Worm (Caenorhabditis elegans): Measurements from ENCODE around the gene F21D5.6.

The F21D5.6 gene

ce11 chrIV:8782172-8782571 is 41.0 kb upstream of the F21D5.6 start (continued):
- TF ChIP-seq unc-42 (tag; optimal IDR thresholded peaks at IDR 0.05) (peak; percentile 59), T23F11.4 (GFP tag; optimal IDR thresholded peaks at IDR 0.05) (peak; percentile 2), lin-11 (tag; optimal IDR thresholded peaks at IDR 0.05) (no peak), pha-2 (tag; optimal IDR thresholded peaks at IDR 0.05) (no peak), zip-5 (tag; optimal IDR thresholded peaks at IDR 0.05) (no peak), unc-3 (GFP tag; conservative IDR thresholded peaks at IDR 0.05) (no peak), unc-3 (tag; optimal IDR thresholded peaks at IDR 0.05) (peak; percentile 41), ceh-18 (tag; optimal IDR thresholded peaks at IDR 0.05) (peak; percentile 81), elt-4 (tag; optimal IDR thresholded peaks at IDR 0.05) (no peak), unc-86 (tag; optimal IDR thresholded peaks at IDR 0.05) (peak; percentile 17), che-1 (tag; optimal IDR thresholded peaks at IDR 0.05) (peak; percentile 36), fkh-6 (tag; optimal IDR thresholded peaks at IDR 0.05) (no peak), ceh-34 (tag; optimal IDR thresholded peaks at IDR 0.05) (peak; percentile 74), ceh-22 (tag; optimal IDR thresholded peaks at IDR 0.05) (peak; percentile 73), ceh-45 (GFP tag; IDR thresholded peaks at IDR 0.05) (no peak), ceh-2 (tag; optimal IDR thresholded peaks at IDR 0.05) (peak; percentile 75), ceh-14 (tag; optimal IDR thresholded peaks at IDR 0.05) (peak; percentile 46), ttx-3 (tag; optimal IDR thresholded peaks at IDR 0.05) (no peak), K02D7.2 (tag; optimal IDR thresholded peaks at IDR 0.05) (no peak), pros-1 (tag; optimal IDR thresholded peaks at IDR 0.05) (peak; percentile 81), ceh-48 (tag; optimal IDR thresholded peaks at IDR 0.05) (no peak), ama-1 (optimal IDR thresholded peaks at IDR 0.05) (no peak), fax-1 (tag; optimal IDR thresholded peaks at IDR 0.05) (peak; percentile 27), gmeb-2 (tag; optimal IDR thresholded peaks at IDR 0.05) (no peak), nhr-232 (tag; optimal IDR thresholded peaks at IDR 0.05) (no peak), C38D4.7 (GFP tag; optimal IDR thresholded peaks at IDR 0.05) (no peak), lim-6 (tag; optimal IDR thresholded peaks at IDR 0.05) (peak; percentile 12), hlh-8 (tag; optimal IDR thresholded peaks at IDR 0.05) (peak; percentile 68), ahr-1 (tag; optimal IDR thresholded peaks at IDR 0.05) (no peak), tbx-7 (tag; optimal IDR thresholded peaks at IDR 0.05) (no peak), rnt-1 (tag; optimal IDR thresholded peaks at IDR 0.05) (peak; percentile 79), syd-9 (tag; optimal IDR thresholded peaks at IDR 0.05) (peak; percentile 47), pag-3 (tag; optimal IDR thresholded peaks at IDR 0.05; ENCODE audit: borderline replicate concordance) (no peak), pqm-1 (tag; optimal IDR thresholded peaks at IDR 0.05) (no peak), ref-2 (tag; optimal IDR thresholded peaks at IDR 0.05) (peak; percentile 97), sox-4 (tag; optimal IDR thresholded peaks at IDR 0.05) (no peak), ceh-6 (GFP tag; optimal IDR thresholded peaks at IDR 0.05) (peak; percentile 35), ets-4 (tag; optimal IDR thresholded peaks at IDR 0.05) (peak; percentile 38), F13H6.1 (tag; optimal IDR thresholded peaks at IDR 0.05) (peak; percentile 68), nhr-11 (tag; optimal IDR thresholded peaks at IDR 0.05) (no peak), hlh-30 (tag; optimal IDR thresholded peaks at IDR 0.05; ENCODE audit: insufficient read depth) (peak; percentile 91), fkh-10 (GFP tag; optimal IDR thresholded peaks at IDR 0.05) (no peak), ceh-19 (GFP tag; optimal IDR thresholded peaks at IDR 0.05) (no peak), pat-9 (tag; optimal IDR thresholded peaks at IDR 0.05) (no peak), ceh-24 (tag; optimal IDR thresholded peaks at IDR 0.05) (no peak), pha-4 (tag; optimal IDR thresholded peaks at IDR 0.05) (no peak)

DNA sequence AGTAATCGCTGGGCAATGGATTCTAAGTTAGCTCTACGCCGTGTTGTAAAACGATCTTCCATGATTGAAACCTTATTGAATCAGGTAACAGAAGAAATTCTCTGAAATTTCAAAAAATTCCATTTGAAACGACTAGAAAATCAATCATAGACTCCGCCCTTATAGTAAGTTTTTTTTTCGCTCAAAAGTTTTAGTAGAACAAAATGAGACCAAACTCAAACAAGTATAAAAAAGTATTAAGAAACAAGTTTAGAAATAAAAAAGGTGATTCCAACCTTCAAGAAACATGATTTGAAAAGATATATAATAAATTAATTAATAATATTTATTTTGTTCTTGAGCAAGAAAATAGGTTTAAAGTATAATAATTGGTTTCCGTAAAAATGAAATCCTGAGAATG is 36.9 kb upstream of the F21D5.6 start, which contains the start of gene C33D9.6:
TSS of gene C33D9.6 (minus strand) at position 101 of the 400 bp plus-strand sequence.
- TF ChIP-seq pha-4 (tag; optimal IDR thresholded peaks at IDR 0.05), result no peak
- TF ChIP-seq fax-1 (tag; optimal IDR thresholded peaks at IDR 0.05), result no peak
- no peak for TF ChIP-seq dve-1 (tag; optimal IDR thresholded peaks at IDR 0.05)
- no peak for TF ChIP-seq pat-9 (tag; optimal IDR thresholded peaks at IDR 0.05)
- TF ChIP-seq lim-6 (tag; optimal IDR thresholded peaks at IDR 0.05), result no peak
- TF ChIP-seq elt-4 (tag; optimal IDR thresholded peaks at IDR 0.05), result no peak
- TF ChIP-seq C08G9.2 (tag; optimal IDR thresholded peaks at IDR 0.05), result no peak
- TF ChIP-seq hlh-13 (GFP tag; optimal IDR thresholded peaks at IDR 0.05), result no peak
- no peak for TF ChIP-seq sox-2 (GFP tag; IDR thresholded peaks at IDR 0.05)
- no peak for TF ChIP-seq pros-1 (tag; optimal IDR thresholded peaks at IDR 0.05)
- no peak for TF ChIP-seq ceh-2 (tag; optimal IDR thresholded peaks at IDR 0.05)
- no peak for TF ChIP-seq pha-2 (tag; optimal IDR thresholded peaks at IDR 0.05)
- TF ChIP-seq pax-1 (tag; optimal IDR thresholded peaks at IDR 0.05), result no peak
- no peak for TF ChIP-seq ceh-9 (tag; optimal IDR thresholded peaks at IDR 0.05)
- no peak for TF ChIP-seq dmd-4 (tag; optimal IDR thresholded peaks at IDR 0.05; ENCODE audit: borderline replicate concordance)
